Worm (Caenorhabditis elegans) whole organism, mixed stage, embryonic: ENCODE data around the gene nstp-2.

Experiments used
- M03D4.4 ChIP-seq: sonication (generic microtip); optimal IDR thresholded peaks from 2 replicates; lab custom pipeline; 2017; ENCODE audit warnings: mild to moderate bottlenecking, missing genetic modification characterization, missing compliant biosample characterization
- bed-3 ChIP-seq: fragments of 200-800 bp; sonication (Bioruptor generic); optimal IDR thresholded peaks from 3 replicates; lab custom pipeline; 2018; ENCODE audit warnings: mild to moderate bottlenecking, missing genetic modification characterization, moderate library complexity, missing compliant biosample characterization
- blmp-1 ChIP-seq: fragments of 150-350 bp; optimal IDR thresholded peaks from 2 replicates; lab custom pipeline; 2014; ENCODE audit warnings: missing biosample characterization, missing genetic modification characterization
- ceh-39 ChIP-seq: fragments of 150-350 bp; optimal IDR thresholded peaks from 2 replicates; lab custom pipeline; 2014; ENCODE audit warnings: missing biosample characterization, missing genetic modification characterization
- ceh-43 ChIP-seq: fragments of 200-800 bp; sonication (Bioruptor generic); optimal IDR thresholded peaks from 2 replicates; lab custom pipeline; 2018; ENCODE audit warnings: mild to moderate bottlenecking, missing genetic modification characterization, moderate library complexity, missing compliant biosample characterization
- ceh-83 ChIP-seq: fragments of 200-800 bp; sonication (Bioruptor generic); optimal IDR thresholded peaks from 2 replicates; lab custom pipeline; 2018; ENCODE audit warnings: mild to moderate bottlenecking, missing genetic modification characterization, missing compliant biosample characterization
- ces-1 ChIP-seq: fragments of 150-350 bp; optimal IDR thresholded peaks from 2 replicates; lab custom pipeline; 2014; ENCODE audit warnings: missing biosample characterization, missing genetic modification reagents, missing genetic modification characterization
- cnd-1 ChIP-seq: fragments of 200-800 bp; sonication (Bioruptor generic); optimal IDR thresholded peaks from 2 replicates; lab custom pipeline; 2018; ENCODE audit warnings: mild to moderate bottlenecking, missing genetic modification characterization, missing compliant biosample characterization
- drap-1 ChIP-seq: fragments of 200-800 bp; sonication (Bioruptor generic); optimal IDR thresholded peaks from 3 replicates; lab custom pipeline; 2018; ENCODE audit warnings: mild to moderate bottlenecking, missing genetic modification characterization, missing compliant biosample characterization
- elt-1 ChIP-seq: sonication (generic microtip); optimal IDR thresholded peaks from 2 replicates; lab custom pipeline; 2017; ENCODE audit warnings: missing genetic modification characterization, mild to moderate bottlenecking, missing compliant biosample characterization, antibody characterized with exemption, moderate library complexity, borderline replicate concordance; ENCODE audit not compliant: insufficient read depth
- elt-3 ChIP-seq: fragments of 150-350 bp; optimal IDR thresholded peaks from 2 replicates; lab custom pipeline; 2014; ENCODE audit warnings: missing biosample characterization, missing genetic modification characterization
- flh-1 ChIP-seq: fragments of 200-800 bp; sonication (Bioruptor generic); optimal IDR thresholded peaks from 2 replicates; lab custom pipeline; 2018; ENCODE audit warnings: mild to moderate bottlenecking, missing genetic modification characterization, moderate library complexity, missing compliant biosample characterization
- ham-2 ChIP-seq: fragments of 200-800 bp; sonication (Bioruptor generic); optimal IDR thresholded peaks from 2 replicates; lab custom pipeline; 2018; ENCODE audit warnings: mild to moderate bottlenecking, missing genetic modification characterization, missing compliant biosample characterization
- hlh-1 ChIP-seq: fragments of 150-350 bp; optimal IDR thresholded peaks from 2 replicates; lab custom pipeline; 2014; ENCODE audit warnings: missing biosample characterization, missing genetic modification reagents, missing genetic modification characterization
- lin-13 ChIP-seq: fragments of 150-350 bp; optimal IDR thresholded peaks from 2 replicates; lab custom pipeline; 2014; ENCODE audit warnings: missing biosample characterization, missing genetic modification characterization
- lin-32 ChIP-seq: fragments of 200-800 bp; sonication (Bioruptor generic); optimal IDR thresholded peaks from 2 replicates; lab custom pipeline; 2018; ENCODE audit warnings: mild to moderate bottlenecking, missing genetic modification characterization, missing compliant biosample characterization
- lsy-2 ChIP-seq: fragments of 150-350 bp; optimal IDR thresholded peaks from 2 replicates; lab custom pipeline; 2014; ENCODE audit warnings: missing biosample characterization, missing genetic modification characterization
- mab-5 ChIP-seq: fragments of 150-350 bp; optimal IDR thresholded peaks from 2 replicates; lab custom pipeline; 2014; ENCODE audit warnings: missing biosample characterization, missing genetic modification characterization
- mep-1 ChIP-seq: fragments of 150-350 bp; optimal IDR thresholded peaks from 2 replicates; lab custom pipeline; 2017; ENCODE audit warnings: missing biosample characterization, missing genetic modification reagents, missing genetic modification characterization, inconsistent platforms
- mls-2 ChIP-seq: sonication (generic microtip); optimal IDR thresholded peaks from 2 replicates; lab custom pipeline; 2016; ENCODE audit warnings: mild to moderate bottlenecking, missing genetic modification characterization, moderate library complexity, missing compliant biosample characterization
- nhr-237 ChIP-seq: fragments of 150-350 bp; optimal IDR thresholded peaks from 2 replicates; lab custom pipeline; 2014; ENCODE audit warnings: missing biosample characterization, missing genetic modification characterization
- nhr-28 ChIP-seq: fragments of 150-350 bp; optimal IDR thresholded peaks from 2 replicates; lab custom pipeline; 2014; ENCODE audit warnings: missing biosample characterization, missing genetic modification characterization
- sem-2 ChIP-seq: fragments of 200-800 bp; sonication (Bioruptor generic); optimal IDR thresholded peaks from 2 replicates; lab custom pipeline; 2018; ENCODE audit warnings: mild to moderate bottlenecking, missing genetic modification characterization, missing compliant biosample characterization
- snpc-4 ChIP-seq: fragments of 150-350 bp; optimal IDR thresholded peaks from 2 replicates; lab custom pipeline; 2014; ENCODE audit warnings: missing biosample characterization, missing genetic modification characterization
- sptf-1 ChIP-seq: sonication (generic microtip); optimal IDR thresholded peaks from 2 replicates; lab custom pipeline; 2017; ENCODE audit warnings: mild to moderate bottlenecking, missing genetic modification characterization, moderate library complexity, missing compliant biosample characterization
- tbx-8 ChIP-seq: fragments of 200-800 bp; sonication (Bioruptor generic); optimal IDR thresholded peaks from 2 replicates; lab custom pipeline; 2018; ENCODE audit warnings: mild to moderate bottlenecking, missing genetic modification characterization, moderate library complexity, missing compliant biosample characterization
- unc-120 ChIP-seq: sonication (generic microtip); optimal IDR thresholded peaks from 2 replicates; lab custom pipeline; 2017; ENCODE audit warnings: missing genetic modification characterization, missing compliant biosample characterization; ENCODE audit not compliant: poor library complexity, severe bottlenecking
- unc-39 ChIP-seq: fragments of 150-350 bp; optimal IDR thresholded peaks from 2 replicates; lab custom pipeline; 2014; ENCODE audit warnings: missing biosample characterization, missing genetic modification characterization
- zip-8 ChIP-seq: fragments of 150-350 bp; optimal IDR thresholded peaks from 2 replicates; lab custom pipeline; 2014; ENCODE audit warnings: missing biosample characterization, missing genetic modification characterization

Gene nstp-2

ce11 chrIV:6572238-6572637, 33.8 kb downstream of the nstp-2 start, which contains the start of gene bicd-1:
Gene bicd-1 (minus strand): TSS chrIV:6572338.
- TF ChIP-seq ces-1 (GFP tag; lab: Kevin White, UChicago) (no peak), lin-32 (GFP tag; lab: Kevin White, UChicago) (no peak), mab-5 (no peak), ceh-83 (GFP tag; lab: Kevin White, UChicago) (no peak), ceh-39 (tag; lab: Kevin White, UChicago) (no peak), nhr-237 (no peak), elt-1 (tag; lab: Kevin White, UChicago) (no peak), tbx-8 (GFP tag; lab: Kevin White, UChicago) (no peak), snpc-4 (no peak), sptf-1 (tag; lab: Kevin White, UChicago) (no peak), bed-3 (no peak), mls-2 (tag; lab: Kevin White, UChicago) (no peak), ham-2 (GFP tag; lab: Kevin White, UChicago) (no peak), unc-39 (tag; lab: Kevin White, UChicago) (no peak), lin-13 (tag; lab: Kevin White, UChicago) (no peak), blmp-1 (tag; lab: Kevin White, UChicago) (no peak), lsy-2 (tag; lab: Kevin White, UChicago) (no peak)
- TF ChIP-seq, all 35 proteins: peak for 0

- no peak for TF ChIP-seq mls-2 (tag; lab: Kevin White, UChicago)
- TF ChIP-seq nhr-28 (tag; lab: Kevin White, UChicago) = no peak
- no peak for TF ChIP-seq lin-13 (tag; lab: Kevin White, UChicago)
- no peak for TF ChIP-seq hlh-1 (tag; lab: Kevin White, UChicago)
- TF ChIP-seq zip-8 (tag; lab: Kevin White, UChicago) = no peak
- TF ChIP-seq elt-3 (tag; lab: Kevin White, UChicago) = no peak
- TF ChIP-seq elt-1 (tag; lab: Kevin White, UChicago) = no peak
- no peak for TF ChIP-seq mep-1 (tag; lab: Kevin White, UChicago)
- TF ChIP-seq blmp-1 (tag; lab: Kevin White, UChicago) = no peak
- TF ChIP-seq ham-2 (GFP tag; lab: Kevin White, UChicago) = no peak
- no peak for TF ChIP-seq ceh-39 (tag; lab: Kevin White, UChicago)
- TF ChIP-seq bed-3 = no peak
- TF ChIP-seq cnd-1 (tag; lab: Kevin White, UChicago) = no peak
- no peak for TF ChIP-seq M03D4.4 (tag; lab: Kevin White, UChicago)
- TF ChIP-seq flh-1 (GFP tag; lab: Kevin White, UChicago) = no peak
- no peak for TF ChIP-seq unc-39 (tag; lab: Kevin White, UChicago)
These were observed 40.4 kb downstream of the nstp-2 start for ce11 chrIV:6565605-6566004.

ce11 chrIV:6562039-6562438, 43.9 kb downstream of the nstp-2 start:
- TF ChIP-seq sem-2 (GFP tag; lab: Kevin White, UChicago) (no peak), mep-1 (tag; lab: Kevin White, UChicago) (no peak), sptf-1 (tag; lab: Kevin White, UChicago) (no peak), ceh-43 (GFP tag; lab: Kevin White, UChicago) (no peak), snpc-4 (no peak), hlh-1 (tag; lab: Kevin White, UChicago) (no peak), ceh-83 (GFP tag; lab: Kevin White, UChicago) (no peak), mls-2 (tag; lab: Kevin White, UChicago) (no peak), unc-120 (tag; lab: Kevin White, UChicago) (no peak), lin-32 (GFP tag; lab: Kevin White, UChicago) (no peak), mab-5 (no peak), bed-3 (no peak), ceh-39 (tag; lab: Kevin White, UChicago) (no peak), lin-13 (tag; lab: Kevin White, UChicago) (no peak), blmp-1 (tag; lab: Kevin White, UChicago) (no peak), drap-1 (GFP tag; lab: Kevin White, UChicago) (no peak)

ce11 chrIV:6560434-6560833, 45.6 kb downstream of the nstp-2 start, which contains the start of gene best-9:
Gene best-9 (plus strand): TSS chrIV:6560734.
- TF ChIP-seq mab-5 (no peak), elt-1 (tag; lab: Kevin White, UChicago) (no peak), ham-2 (GFP tag; lab: Kevin White, UChicago) (no peak)
